Worm (Caenorhabditis elegans) whole organism, L2 larva: ENCODE measurements around the gene rab-14.
A peak's percentile ranks its signal among the peaks of the same experiment; 100 is the strongest.

Experiments
- C34F6.9 ChIP-seq: fragments of 150-350 bp; optimal IDR thresholded peaks from 2 replicates; lab custom pipeline; 2014; ENCODE audit warnings: missing biosample characterization, missing genetic modification characterization
- R02D3.7 ChIP-seq: fragments of 150-350 bp; optimal IDR thresholded peaks from 2 replicates; lab custom pipeline; 2014; ENCODE audit warnings: missing biosample characterization, missing genetic modification characterization
- Y55F3AM.14 ChIP-seq: fragments of 200-800 bp; sonication (Bioruptor generic); optimal IDR thresholded peaks from 2 replicates; lab custom pipeline; 2018; ENCODE audit warnings: mild to moderate bottlenecking, missing genetic modification characterization, missing compliant biosample characterization
- ZK546.5 ChIP-seq: sonication (generic microtip); optimal IDR thresholded peaks from 2 replicates; lab custom pipeline; 2017; ENCODE audit warnings: missing biosample characterization, missing genetic modification characterization
- aly-2 ChIP-seq: fragments of 150-350 bp; optimal IDR thresholded peaks from 2 replicates; lab custom pipeline; 2014; ENCODE audit warnings: missing biosample characterization, missing genetic modification characterization
- ama-1 ChIP-seq: fragments of 150-350 bp; optimal IDR thresholded peaks from 2 replicates; lab custom pipeline; 2018; ENCODE audit warnings: inconsistent platforms
- blmp-1 ChIP-seq: sonication (generic microtip); optimal IDR thresholded peaks from 2 replicates; lab custom pipeline; 2017; ENCODE audit warnings: missing genetic modification characterization, mild to moderate bottlenecking, missing compliant biosample characterization, antibody characterized with exemption, moderate library complexity; ENCODE audit not compliant: insufficient read depth
- ceh-16 ChIP-seq: fragments of 150-350 bp; optimal IDR thresholded peaks from 2 replicates; lab custom pipeline; 2014; ENCODE audit warnings: missing biosample characterization, missing genetic modification characterization
- ceh-82 ChIP-seq: fragments of 150-350 bp; optimal IDR thresholded peaks from 2 replicates; lab custom pipeline; 2014; ENCODE audit warnings: missing biosample characterization, missing genetic modification characterization
- crh-2 ChIP-seq: sonication (generic microtip); optimal IDR thresholded peaks from 2 replicates; lab custom pipeline; 2017; ENCODE audit warnings: missing biosample characterization, missing genetic modification characterization
- egl-27 ChIP-seq: sonication (generic microtip); optimal IDR thresholded peaks from 3 replicates; lab custom pipeline; 2017; ENCODE audit warnings: missing biosample characterization, missing genetic modification reagents, missing genetic modification characterization
- elt-1 ChIP-seq: fragments of 150-350 bp; optimal IDR thresholded peaks from 2 replicates; lab custom pipeline; 2014; ENCODE audit warnings: missing biosample characterization, missing genetic modification characterization
- elt-3 ChIP-seq: sonication (generic microtip); optimal IDR thresholded peaks from 2 replicates; lab custom pipeline; 2017; ENCODE audit warnings: missing biosample characterization, missing genetic modification characterization
- fos-1 ChIP-seq: fragments of 150-350 bp; optimal IDR thresholded peaks from 2 replicates; lab custom pipeline; 2014; ENCODE audit warnings: missing biosample characterization, missing genetic modification characterization
- gmeb-1 ChIP-seq: fragments of 150-350 bp; optimal IDR thresholded peaks from 2 replicates; lab custom pipeline; 2014; ENCODE audit warnings: missing biosample characterization, missing genetic modification characterization
- lin-11 ChIP-seq: fragments of 150-350 bp; sonication (generic microtip); optimal IDR thresholded peaks from 2 replicates; lab custom pipeline; 2014; ENCODE audit warnings: missing biosample characterization, missing genetic modification characterization, inconsistent platforms, mixed read lengths
- lin-13 ChIP-seq: fragments of 150-350 bp; optimal IDR thresholded peaks from 2 replicates; lab custom pipeline; 2014; ENCODE audit warnings: missing biosample characterization, missing genetic modification reagents, missing genetic modification characterization
- lin-39 ChIP-seq: fragments of 150-350 bp; optimal IDR thresholded peaks from 2 replicates; lab custom pipeline; 2014; ENCODE audit warnings: missing biosample characterization, missing genetic modification reagents, missing genetic modification characterization
- lsy-2 ChIP-seq, 2 experiments: fragments of 150-350 bp in 1 of 2; sonication (generic microtip) in 1 of 2; optimal IDR thresholded peaks; 2 replicates each; lab custom pipeline; 2014 to 2017; ENCODE audit warnings: missing biosample characterization in 2 of 2, missing genetic modification characterization in 2 of 2
- mbf-1 ChIP-seq: sonication (generic microtip); optimal IDR thresholded peaks from 2 replicates; lab custom pipeline; 2017; ENCODE audit warnings: missing biosample characterization, missing genetic modification characterization
- nhr-10 ChIP-seq: sonication (generic microtip); optimal IDR thresholded peaks from 2 replicates; lab custom pipeline; 2017; ENCODE audit warnings: missing biosample characterization, missing genetic modification characterization
- nhr-11 ChIP-seq: fragments of 150-350 bp; optimal IDR thresholded peaks from 2 replicates; lab custom pipeline; 2014; ENCODE audit warnings: missing biosample characterization, missing genetic modification characterization
- nhr-12 ChIP-seq: fragments of 150-350 bp; optimal IDR thresholded peaks from 2 replicates; lab custom pipeline; 2014; ENCODE audit warnings: missing biosample characterization, missing genetic modification characterization
- nhr-129 ChIP-seq: fragments of 150-350 bp; optimal IDR thresholded peaks from 2 replicates; lab custom pipeline; 2014; ENCODE audit warnings: missing biosample characterization, missing genetic modification characterization
- nhr-21 ChIP-seq: fragments of 150-350 bp; optimal IDR thresholded peaks from 2 replicates; lab custom pipeline; 2014; ENCODE audit warnings: missing biosample characterization, missing genetic modification characterization
- nhr-23 ChIP-seq: fragments of 150-350 bp; optimal IDR thresholded peaks from 2 replicates; lab custom pipeline; 2014; ENCODE audit warnings: missing biosample characterization, missing genetic modification reagents, missing genetic modification characterization
- nhr-237 ChIP-seq: fragments of 150-350 bp; optimal IDR thresholded peaks from 2 replicates; lab custom pipeline; 2014; ENCODE audit warnings: missing biosample characterization, missing genetic modification characterization
- nhr-6 ChIP-seq: fragments of 150-350 bp; optimal IDR thresholded peaks from 2 replicates; lab custom pipeline; 2014; ENCODE audit warnings: missing biosample characterization, missing genetic modification characterization
- nhr-77 ChIP-seq: fragments of 150-350 bp; optimal IDR thresholded peaks from 2 replicates; lab custom pipeline; 2014; ENCODE audit warnings: missing biosample characterization, missing genetic modification characterization
- peb-1 ChIP-seq: fragments of 150-350 bp; optimal IDR thresholded peaks from 2 replicates; lab custom pipeline; 2014; ENCODE audit warnings: missing biosample characterization, missing genetic modification characterization
- sem-4 ChIP-seq: fragments of 150-350 bp; optimal IDR thresholded peaks from 2 replicates; lab custom pipeline; 2014; ENCODE audit warnings: missing biosample characterization, missing genetic modification reagents, missing genetic modification characterization
- skn-1 ChIP-seq: sonication (generic microtip); optimal IDR thresholded peaks from 2 replicates; lab custom pipeline; 2017; ENCODE audit warnings: missing biosample characterization, missing genetic modification characterization
- sma-3 ChIP-seq: sonication (generic microtip); optimal IDR thresholded peaks from 2 replicates; lab custom pipeline; 2016; ENCODE audit warnings: missing genetic modification reagents, missing genetic modification characterization, missing compliant biosample characterization
- sma-9 ChIP-seq, 2 experiments: fragments of 150-350 bp in 1 of 2; sonication (generic microtip) in 1 of 2; optimal IDR thresholded peaks; 2 replicates each; lab custom pipeline; 2014 to 2016; ENCODE audit warnings: missing genetic modification characterization in 2 of 2, mild to moderate bottlenecking in 1 of 2, missing biosample characterization in 1 of 2, missing compliant biosample characterization in 1 of 2, missing genetic modification reagents in 1 of 2, moderate library complexity in 1 of 2
- snpc-4 ChIP-seq: fragments of 150-350 bp; optimal IDR thresholded peaks from 2 replicates; lab custom pipeline; 2014; ENCODE audit warnings: missing biosample characterization, missing genetic modification characterization
- unc-39 ChIP-seq: fragments of 150-350 bp; optimal IDR thresholded peaks from 2 replicates; lab custom pipeline; 2014; ENCODE audit warnings: missing biosample characterization, missing genetic modification characterization
- unc-55 ChIP-seq: fragments of 150-350 bp; sonication (generic microtip); optimal IDR thresholded peaks from 3 replicates; lab custom pipeline; 2014; ENCODE audit warnings: missing biosample characterization, missing genetic modification reagents, missing genetic modification characterization
- unc-62 ChIP-seq: fragments of 150-350 bp; optimal IDR thresholded peaks from 2 replicates; lab custom pipeline; 2014; ENCODE audit warnings: missing biosample characterization, missing genetic modification reagents, missing genetic modification characterization
- zag-1 ChIP-seq: fragments of 150-350 bp; optimal IDR thresholded peaks from 2 replicates; lab custom pipeline; 2014; ENCODE audit warnings: missing biosample characterization, missing genetic modification characterization
- ztf-1 ChIP-seq: fragments of 200-800 bp; sonication (Bioruptor generic); conservative IDR thresholded peaks from 2 replicates; pipeline ENCODE4 v1.3.6; 2022; ENCODE audit warnings: missing genetic modification characterization, missing compliant biosample characterization
- ztf-11 ChIP-seq: sonication (generic microtip); optimal IDR thresholded peaks from 2 replicates; lab custom pipeline; 2017; ENCODE audit warnings: missing biosample characterization, missing genetic modification characterization
- ztf-4 ChIP-seq: fragments of 150-350 bp; optimal IDR thresholded peaks from 2 replicates; lab custom pipeline; 2014; ENCODE audit warnings: missing biosample characterization, missing genetic modification characterization

rab-14 gene

ce11 chrX:15622041-15622440 is 15.6 kb upstream of the rab-14 start:
- TF ChIP-seq fos-1 (tag; lab: Kevin White, UChicago) = peak; percentile 65
- TF ChIP-seq crh-2 = peak; percentile 36
- TF ChIP-seq egl-27 (tag; lab: Kevin White, UChicago) = no peak
- peak; percentile 38 for TF ChIP-seq sma-9 (GFP tag; optimal IDR thresholded peaks at IDR 0.05; lab: Kevin White, UChicago)
- TF ChIP-seq sma-9 (tag; optimal IDR thresholded peaks at IDR 0.05; lab: Kevin White, UChicago) = no peak
- TF ChIP-seq, all 48 proteins: peak for 3

DNA sequence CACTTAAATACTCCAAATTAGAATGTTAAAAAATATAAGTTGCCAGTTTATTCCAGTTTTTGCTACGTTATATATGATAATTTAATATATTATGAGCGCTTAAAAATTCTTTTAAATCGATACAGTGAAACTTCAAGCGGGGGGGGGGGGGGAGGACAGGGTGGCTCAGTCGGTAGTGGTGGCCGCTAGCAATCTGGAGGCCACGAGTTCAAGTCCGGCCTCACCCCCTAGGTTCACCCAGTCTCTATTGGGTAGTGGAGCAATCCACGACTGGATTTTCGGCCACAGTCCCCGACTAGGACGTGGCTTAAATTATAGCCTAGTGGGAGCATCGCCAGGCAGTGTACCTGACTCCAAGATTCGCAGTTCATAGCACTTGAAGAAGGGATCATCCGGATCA is 14.6 kb upstream of the rab-14 start:
- TF ChIP-seq crh-2 (no peak), aly-2 (tag; lab: Kevin White, UChicago) (no peak), unc-62 (GFP tag; lab: Kevin White, UChicago) (no peak), ztf-4 (no peak), sma-3 (no peak), gmeb-1 (tag; lab: Kevin White, UChicago) (no peak), unc-39 (no peak), lin-11 (tag; lab: Kevin White, UChicago) (no peak)

DNA sequence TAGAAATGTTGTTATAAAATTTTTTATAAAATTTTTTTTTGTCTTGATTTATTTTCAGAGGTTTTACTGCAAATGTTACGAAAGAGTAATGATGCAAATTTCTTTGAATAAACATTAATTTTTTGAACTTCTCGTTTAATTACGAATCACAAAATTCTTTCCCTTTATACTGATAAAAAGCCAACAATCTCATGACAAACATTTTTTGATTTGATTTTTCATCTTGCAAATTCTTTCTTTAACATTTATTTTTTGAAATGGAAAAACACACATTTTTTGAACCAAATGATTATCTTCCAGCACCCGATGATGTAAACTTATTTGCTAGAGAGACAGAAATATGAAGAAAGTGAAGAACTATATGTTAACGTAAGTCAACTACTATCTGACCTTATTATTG is 13.8 kb upstream of the rab-14 start, which contains the start of gene K09E9.1:
Gene K09E9.1 (plus strand): TSS at position 301 of the 400 bp plus-strand sequence.
- TF ChIP-seq fos-1 (tag; lab: Kevin White, UChicago) (peak; percentile 17), nhr-77 (tag; lab: Kevin White, UChicago) (no peak)
- TF ChIP-seq, all 48 proteins: peak for 1

DNA sequence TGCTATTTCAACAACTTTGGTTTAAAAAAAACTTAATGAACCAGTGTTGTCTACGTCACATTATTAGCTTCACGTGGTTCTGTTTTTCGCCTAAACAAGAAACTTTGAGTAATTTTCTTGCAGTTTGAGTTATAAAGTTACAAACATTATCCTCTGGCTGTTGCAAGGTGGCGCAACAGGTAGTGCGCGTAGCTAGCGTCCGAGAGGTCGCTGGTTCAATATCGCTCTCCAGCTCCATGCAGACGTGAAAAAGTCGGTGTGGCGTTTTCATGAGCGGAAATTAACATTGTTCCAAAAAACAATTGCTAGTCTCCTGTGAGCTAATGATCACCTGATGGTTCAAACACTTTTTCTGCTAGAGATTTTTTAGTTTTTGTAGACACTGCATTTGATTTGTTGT is 12.8 kb upstream of the rab-14 start:
- TF ChIP-seq C34F6.9 (tag; lab: Kevin White, UChicago) (peak; percentile 43), lsy-2 (tag; optimal IDR thresholded peaks at IDR 0.05; lab: Kevin White, UChicago) (peak in 1 of 2 experiments; percentile 5), lin-11 (tag; lab: Kevin White, UChicago) (peak; percentile 36), nhr-129 (tag; lab: Kevin White, UChicago) (peak; percentile 18), mbf-1 (tag; lab: Kevin White, UChicago) (no peak), unc-55 (no peak), sma-9 (GFP tag; optimal IDR thresholded peaks at IDR 0.05; lab: Kevin White, UChicago) (peak; percentile 40), sma-9 (tag; optimal IDR thresholded peaks at IDR 0.05; lab: Kevin White, UChicago) (no peak), nhr-77 (tag; lab: Kevin White, UChicago) (no peak), sma-3 (peak; percentile 24), fos-1 (tag; lab: Kevin White, UChicago) (peak; percentile 32)

- TF ChIP-seq nhr-10 (tag; lab: Kevin White, UChicago) (no peak), peb-1 (tag; lab: Kevin White, UChicago) (no peak), sma-3 (no peak), nhr-11 (no peak), R02D3.7 (tag; lab: Kevin White, UChicago) (no peak), C34F6.9 (tag; lab: Kevin White, UChicago) (peak; percentile 55), unc-39 (no peak), ztf-1 (GFP tag; lab: Robert Waterston, UW) (no peak), snpc-4 (tag; lab: Kevin White, UChicago) (no peak), ceh-16 (tag; lab: Kevin White, UChicago) (no peak), ama-1 (lab: Kevin White, UChicago) (no peak), sma-9 (GFP tag; optimal IDR thresholded peaks at IDR 0.05; lab: Kevin White, UChicago) (peak; percentile 20), sma-9 (tag; optimal IDR thresholded peaks at IDR 0.05; lab: Kevin White, UChicago) (no peak), elt-3 (tag; lab: Kevin White, UChicago) (no peak), lin-13 (GFP tag; lab: Kevin White, UChicago) (no peak), nhr-12 (tag; lab: Kevin White, UChicago) (no peak), ceh-82 (tag; lab: Kevin White, UChicago) (no peak), lin-39 (no peak), zag-1 (tag; lab: Kevin White, UChicago) (peak; percentile 18), ZK546.5 (tag; lab: Kevin White, UChicago) (no peak), unc-55 (no peak), nhr-129 (tag; lab: Kevin White, UChicago) (peak; percentile 28), nhr-23 (tag; lab: Kevin White, UChicago) (no peak), fos-1 (tag; lab: Kevin White, UChicago) (peak; percentile 18), lsy-2 (tag; optimal IDR thresholded peaks at IDR 0.05; lab: Kevin White, UChicago) (peak in 1 of 2 experiments; percentile 32), nhr-6 (no peak), sem-4 (tag; lab: Kevin White, UChicago) (no peak), lin-11 (tag; lab: Kevin White, UChicago) (no peak), Y55F3AM.14 (GFP tag; lab: Kevin White, UChicago) (no peak), mbf-1 (tag; lab: Kevin White, UChicago) (no peak), nhr-77 (tag; lab: Kevin White, UChicago) (no peak), ztf-4 (no peak), elt-1 (tag; lab: Kevin White, UChicago) (no peak), nhr-21 (tag; lab: Kevin White, UChicago) (no peak), gmeb-1 (tag; lab: Kevin White, UChicago) (no peak), blmp-1 (no peak), unc-62 (GFP tag; lab: Kevin White, UChicago) (no peak), egl-27 (tag; lab: Kevin White, UChicago) (no peak), aly-2 (tag; lab: Kevin White, UChicago) (no peak), nhr-237 (no peak), ztf-11 (tag; lab: Kevin White, UChicago) (no peak), skn-1 (tag; lab: Kevin White, UChicago) (no peak)
Observed at ce11 chrX:15617168-15617567, 10.7 kb upstream of the rab-14 start.
